Worm (Caenorhabditis elegans): ENCODE data around the gene twk-42.

DNA sequence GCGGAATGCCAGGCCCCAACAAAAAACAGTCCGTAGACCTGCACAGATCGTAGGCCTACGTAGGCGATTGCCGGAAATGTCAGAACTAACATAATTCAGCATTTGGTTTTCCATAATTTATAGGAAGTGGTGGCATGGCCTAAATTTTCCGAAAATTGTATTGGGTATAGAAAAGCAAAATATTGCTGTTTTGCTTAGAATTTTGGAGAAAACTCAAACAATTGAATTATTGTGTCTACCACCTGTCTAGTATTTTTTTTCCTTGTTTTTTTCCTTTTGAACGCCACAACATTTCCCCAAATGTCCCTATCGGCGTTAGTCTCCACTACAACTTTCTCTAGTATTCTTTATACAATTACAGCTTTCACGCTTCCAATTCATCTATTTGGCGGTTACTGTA lies 34.8 kb upstream of the twk-42 start, which contains the start of gene srh-284:
- TF ChIP-seq nhr-23 (tag; optimal IDR thresholded peaks at IDR 0.05): no peak
- no peak for TF ChIP-seq unc-62 (GFP tag; optimal IDR thresholded peaks at IDR 0.05)
- TF ChIP-seq nhr-76 (tag; optimal IDR thresholded peaks at IDR 0.05): no peak
- TF ChIP-seq elt-3 (tag; optimal IDR thresholded peaks at IDR 0.05): no peak
- TF ChIP-seq nhr-25 (tag; optimal IDR thresholded peaks at IDR 0.05): no peak
- no peak for TF ChIP-seq lin-15B (tag; optimal IDR thresholded peaks at IDR 0.05)
- TF ChIP-seq ceh-28 (tag; optimal IDR thresholded peaks at IDR 0.05): no peak
